Worm (Caenorhabditis elegans) whole organism, late embryonic: Measurements from ENCODE around the gene str-44.

Source experiments
- K02D7.2 ChIP-seq: sonication (generic microtip); optimal IDR thresholded peaks from 2 replicates; lab custom pipeline; 2017; ENCODE audit warnings: mild to moderate bottlenecking, missing genetic modification characterization, missing compliant biosample characterization
- K09A11.1 ChIP-seq: sonication (generic microtip); optimal IDR thresholded peaks from 2 replicates; lab custom pipeline; 2017; ENCODE audit warnings: antibody characterized with exemption, mild to moderate bottlenecking, missing genetic modification characterization, missing compliant biosample characterization; ENCODE audit not compliant: insufficient read depth
- ahr-1 ChIP-seq: sonication (generic microtip); optimal IDR thresholded peaks from 2 replicates; lab custom pipeline; 2016; ENCODE audit warnings: missing genetic modification characterization, missing compliant biosample characterization
- ceh-31 ChIP-seq: sonication (generic microtip); optimal IDR thresholded peaks from 2 replicates; lab custom pipeline; 2016; ENCODE audit warnings: missing genetic modification characterization, missing compliant biosample characterization
- eyg-1 ChIP-seq: sonication (generic microtip); optimal IDR thresholded peaks from 2 replicates; lab custom pipeline; 2016; ENCODE audit warnings: missing genotype, missing genetic modification characterization, missing compliant biosample characterization
- fax-1 ChIP-seq: sonication (generic microtip); optimal IDR thresholded peaks from 2 replicates; lab custom pipeline; 2016; ENCODE audit warnings: missing genotype, missing genetic modification characterization, missing compliant biosample characterization
- pros-1 ChIP-seq: fragments of 150-350 bp; optimal IDR thresholded peaks from 2 replicates; lab custom pipeline; 2014; ENCODE audit warnings: missing biosample characterization, missing genetic modification reagents, missing genetic modification characterization

DNA sequence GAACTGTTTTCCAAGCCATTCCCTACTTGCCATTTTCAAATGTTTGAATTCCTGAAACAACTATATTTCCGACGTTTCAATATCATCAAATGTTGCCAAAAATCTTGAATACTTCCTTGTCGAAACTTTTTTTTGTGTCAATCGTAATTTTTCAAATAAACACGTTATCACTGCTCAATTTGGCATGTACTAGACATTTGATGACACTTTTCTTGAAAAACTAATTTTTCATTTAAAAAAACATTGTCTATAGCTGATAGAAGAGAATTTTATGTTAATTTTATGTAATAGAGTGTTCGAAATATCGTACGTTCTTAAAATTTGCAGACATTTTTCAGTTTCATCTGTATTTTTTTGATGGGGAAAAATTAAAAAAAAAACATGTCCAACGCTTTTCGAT lies 5.8 kb downstream of the str-44 start:
- TF ChIP-seq K02D7.2 (tag; lab: Kevin White, UChicago) (no peak), K09A11.1 (tag; lab: Kevin White, UChicago) (no peak), fax-1 (tag; lab: Kevin White, UChicago) (no peak), ceh-31 (tag; lab: Kevin White, UChicago) (no peak), pros-1 (tag; lab: Kevin White, UChicago) (no peak), eyg-1 (tag; lab: Kevin White, UChicago) (no peak), ahr-1 (tag; lab: Kevin White, UChicago) (no peak)
